Worm (Caenorhabditis elegans) whole organism, early embryonic: ENCODE measurements around the gene F11C7.7.

ENCODE experiments used
- B0310.2 ChIP-seq: sonication (generic microtip); optimal IDR thresholded peaks from 2 replicates; lab custom pipeline; 2016; ENCODE audit warnings: mild to moderate bottlenecking, missing genetic modification characterization, missing compliant biosample characterization
- F13C5.2 ChIP-seq: sonication (generic microtip); optimal IDR thresholded peaks from 2 replicates; lab custom pipeline; 2017; ENCODE audit warnings: mild to moderate bottlenecking, missing genetic modification characterization, inconsistent platforms, missing compliant biosample characterization
- ama-1 ChIP-seq: fragments of 150-350 bp; optimal IDR thresholded peaks from 2 replicates; lab custom pipeline; 2014
- ceh-13 ChIP-seq: fragments of 200-800 bp; sonication (Bioruptor generic); optimal IDR thresholded peaks from 2 replicates; lab custom pipeline; 2018; ENCODE audit warnings: mild to moderate bottlenecking, missing genetic modification characterization, missing compliant biosample characterization
- ceh-36 ChIP-seq: sonication (generic microtip); optimal IDR thresholded peaks from 2 replicates; lab custom pipeline; 2016; ENCODE audit warnings: missing genetic modification characterization, inconsistent platforms, missing compliant biosample characterization
- ets-7 ChIP-seq: sonication (generic microtip); optimal IDR thresholded peaks from 2 replicates; lab custom pipeline; 2016; ENCODE audit warnings: missing genotype, missing genetic modification characterization, missing compliant biosample characterization
- flt-1 ChIP-seq: fragments of 200-800 bp; sonication (Bioruptor generic); IDR thresholded peaks from 2 replicates; pipeline ENCODE4 v1.3.6; 2022; ENCODE audit warnings: missing genetic modification characterization, missing compliant biosample characterization
- hmbx-1 ChIP-seq: sonication (generic microtip); optimal IDR thresholded peaks from 2 replicates; lab custom pipeline; 2016; ENCODE audit warnings: mild to moderate bottlenecking, missing genetic modification characterization, missing compliant biosample characterization
- hmg-4 ChIP-seq: fragments of 200-800 bp; sonication (Bioruptor generic); optimal IDR thresholded peaks from 2 replicates; lab custom pipeline; 2018; ENCODE audit warnings: mild to moderate bottlenecking, missing genetic modification characterization, missing compliant biosample characterization
- pes-1 ChIP-seq: fragments of 200-800 bp; sonication (Bioruptor generic); IDR thresholded peaks from 2 replicates; pipeline ENCODE4 v1.3.6; 2022; ENCODE audit warnings: missing genetic modification reagents, missing genetic modification characterization, missing compliant biosample characterization
- sea-1 ChIP-seq: fragments of 200-800 bp; sonication (Bioruptor generic); conservative IDR thresholded peaks from 2 replicates; pipeline ENCODE4 v1.3.6; 2022; ENCODE audit warnings: missing genetic modification characterization, missing compliant biosample characterization
- tbx-37 ChIP-seq: fragments of 200-800 bp; sonication (Bioruptor generic); conservative IDR thresholded peaks from 2 replicates; pipeline ENCODE4 v1.3.6; 2022; ENCODE audit warnings: missing genetic modification reagents, missing genetic modification characterization, missing compliant biosample characterization
- tra-4 ChIP-seq: sonication (generic microtip); optimal IDR thresholded peaks from 2 replicates; lab custom pipeline; 2017; ENCODE audit warnings: missing genetic modification characterization, missing compliant biosample characterization

DNA sequence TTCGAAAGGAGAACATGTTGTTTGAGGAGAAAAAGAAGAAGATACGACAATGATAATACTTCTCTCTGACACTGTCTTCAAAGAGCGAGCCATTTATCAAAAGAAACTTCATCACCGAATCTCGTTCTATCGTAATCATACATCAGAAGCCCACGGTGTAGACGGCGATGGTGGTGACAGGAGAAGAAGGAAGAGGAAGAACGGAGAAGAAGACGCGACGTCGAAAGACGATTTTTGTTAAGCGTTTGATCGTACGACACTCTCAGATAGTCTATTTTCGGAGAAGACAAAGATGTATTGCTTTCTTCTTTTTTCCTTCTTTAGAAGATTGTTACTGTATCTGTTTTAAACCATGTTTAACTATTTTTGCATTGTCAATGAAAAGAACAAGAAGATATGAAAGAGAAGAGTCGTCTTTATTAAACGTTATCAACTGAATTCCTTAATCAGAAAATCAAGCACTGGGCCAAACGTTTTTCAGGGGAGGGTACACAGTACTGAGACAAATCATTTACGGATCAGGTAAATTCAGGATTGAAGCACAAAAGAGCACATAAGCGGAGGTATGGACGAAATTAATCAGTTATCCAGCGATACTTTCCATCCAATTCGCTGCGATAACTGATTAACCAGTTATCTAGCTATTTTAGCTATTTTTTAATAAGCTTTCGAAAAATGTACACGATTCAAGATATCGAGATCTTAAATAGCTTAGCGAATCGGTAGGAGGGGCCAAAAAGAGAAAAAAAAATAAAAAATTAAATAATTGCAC lies 21.6 kb downstream of the F11C7.7 start:
- no peak for TF ChIP-seq ceh-36 (tag; lab: Kevin White, UChicago)
- no peak for TF ChIP-seq ama-1
- no peak for TF ChIP-seq B0310.2
- TF ChIP-seq hmg-4 (GFP tag; lab: Kevin White, UChicago) = no peak
- TF ChIP-seq sea-1 (GFP tag; lab: Robert Waterston, UW) = no peak
- TF ChIP-seq F13C5.2 (tag; lab: Kevin White, UChicago) = no peak
- TF ChIP-seq ceh-13 (GFP tag; lab: Kevin White, UChicago) = no peak
- TF ChIP-seq tbx-37 = no peak
- TF ChIP-seq flt-1 (GFP tag; lab: Robert Waterston, UW) = no peak
- no peak for TF ChIP-seq pes-1 (GFP tag; lab: Robert Waterston, UW)
- no peak for TF ChIP-seq ets-7 (tag; lab: Kevin White, UChicago)
- TF ChIP-seq tra-4 (tag; lab: Kevin White, UChicago) = no peak
- TF ChIP-seq hmbx-1 = no peak
